Worm (Caenorhabditis elegans) whole organism, L1 larva: ENCODE results near the gene R05G6.9.

Experiments used
- C04F5.9 ChIP-seq: sonication (generic microtip); optimal IDR thresholded peaks from 2 replicates; lab custom pipeline; 2016; ENCODE audit warnings: missing genetic modification characterization, missing compliant biosample characterization
- C34B4.2 ChIP-seq: sonication (generic microtip); optimal IDR thresholded peaks from 2 replicates; lab custom pipeline; 2017; ENCODE audit warnings: mild to moderate bottlenecking, missing genetic modification characterization, missing compliant biosample characterization
- aha-1 ChIP-seq: fragments of 150-350 bp; optimal IDR thresholded peaks from 2 replicates; lab custom pipeline; 2014; ENCODE audit warnings: missing biosample characterization, missing genetic modification characterization
- alr-1 ChIP-seq: fragments of 200-800 bp; sonication (Bioruptor generic); optimal IDR thresholded peaks from 2 replicates; lab custom pipeline; 2018; ENCODE audit warnings: borderline replicate concordance, mild to moderate bottlenecking, missing genetic modification characterization, missing compliant biosample characterization
- aly-2 ChIP-seq: fragments of 150-350 bp; optimal IDR thresholded peaks from 2 replicates; lab custom pipeline; 2014; ENCODE audit warnings: missing biosample characterization, missing genetic modification characterization
- ama-1 ChIP-seq: fragments of 150-350 bp; optimal IDR thresholded peaks from 2 replicates; lab custom pipeline; 2014
- blmp-1 ChIP-seq: fragments of 150-350 bp; optimal IDR thresholded peaks from 2 replicates; lab custom pipeline; 2014; ENCODE audit warnings: missing biosample characterization, missing genetic modification characterization
- ceh-63 ChIP-seq: fragments of 200-800 bp; sonication (Bioruptor generic); optimal IDR thresholded peaks from 2 replicates; lab custom pipeline; 2018; ENCODE audit warnings: mild to moderate bottlenecking, missing genetic modification characterization, missing compliant biosample characterization
- ceh-8 ChIP-seq: fragments of 200-800 bp; sonication (Bioruptor generic); optimal IDR thresholded peaks from 2 replicates; lab custom pipeline; 2018; ENCODE audit warnings: mild to moderate bottlenecking, missing genetic modification characterization, moderate library complexity, missing compliant biosample characterization
- ceh-88 ChIP-seq: fragments of 200-800 bp; sonication (Bioruptor generic); IDR thresholded peaks from 2 replicates; pipeline ENCODE4 v1.3.6; 2022; ENCODE audit warnings: missing genetic modification characterization, missing compliant biosample characterization
- dpl-1 ChIP-seq, 3 experiments: fragments of 150-350 bp in 2 of 3; sonication (generic microtip) in 1 of 3; optimal IDR thresholded peaks; 2 replicates each; lab custom pipeline; 2014 to 2017; ENCODE audit warnings: missing biosample characterization in 3 of 3, missing genetic modification characterization in 3 of 3, missing genetic modification reagents in 3 of 3
- dsc-1 ChIP-seq: sonication (generic microtip); optimal IDR thresholded peaks from 2 replicates; lab custom pipeline; 2016; ENCODE audit warnings: mild to moderate bottlenecking, missing genetic modification characterization, missing compliant biosample characterization
- efl-1 ChIP-seq, 4 experiments: fragments of 150-350 bp; optimal IDR thresholded peaks in 3 of 4; peaks in 1 of 4; 1 replicate in 1 of 4; 2 replicates in 3 of 4; lab custom pipeline; 2014; ENCODE audit warnings: missing biosample characterization in 2 of 4, missing genetic modification characterization in 2 of 4, missing genetic modification reagents in 2 of 4
- elt-2 ChIP-seq: sonication (generic microtip); optimal IDR thresholded peaks from 2 replicates; lab custom pipeline; 2016; ENCODE audit warnings: missing genetic modification characterization, mild to moderate bottlenecking, inconsistent platforms, missing compliant biosample characterization, missing genetic modification reagents
- ets-5 ChIP-seq: fragments of 200-800 bp; sonication (Bioruptor generic); IDR thresholded peaks from 2 replicates; pipeline ENCODE4 v1.3.6; 2022; ENCODE audit warnings: missing genetic modification characterization, missing compliant biosample characterization
- fkh-4 ChIP-seq: sonication (generic microtip); optimal IDR thresholded peaks from 2 replicates; lab custom pipeline; 2016; ENCODE audit warnings: missing compliant biosample characterization, missing genetic modification characterization, borderline replicate concordance
- fos-1 ChIP-seq: fragments of 150-350 bp; optimal IDR thresholded peaks from 2 replicates; lab custom pipeline; 2014; ENCODE audit warnings: missing biosample characterization, missing genetic modification characterization
- grh-1 ChIP-seq: fragments of 200-800 bp; sonication (Bioruptor generic); IDR thresholded peaks from 2 replicates; pipeline ENCODE4 v1.3.6; 2022; ENCODE audit warnings: missing genetic modification reagents, missing genetic modification characterization, missing compliant biosample characterization
- hlh-17 ChIP-seq: fragments of 200-800 bp; sonication (Bioruptor generic); optimal IDR thresholded peaks from 2 replicates; lab custom pipeline; 2018; ENCODE audit warnings: missing genetic modification characterization, mild to moderate bottlenecking, missing compliant biosample characterization, moderate library complexity, borderline replicate concordance
- hpl-2 ChIP-seq: fragments of 150-350 bp; optimal IDR thresholded peaks from 2 replicates; lab custom pipeline; 2014; ENCODE audit warnings: missing biosample characterization, missing genetic modification reagents, missing genetic modification characterization
- irx-1 ChIP-seq: sonication (generic microtip); optimal IDR thresholded peaks from 2 replicates; lab custom pipeline; 2016; ENCODE audit warnings: missing genetic modification characterization, missing compliant biosample characterization
- lin-14 ChIP-seq: fragments of 200-800 bp; sonication (Bioruptor generic); optimal IDR thresholded peaks from 2 replicates; lab custom pipeline; 2018; ENCODE audit warnings: mild to moderate bottlenecking, missing genetic modification characterization, moderate library complexity, missing compliant biosample characterization
- lin-35 ChIP-seq, 2 experiments: fragments of 150-350 bp; optimal IDR thresholded peaks; 2 replicates each; lab custom pipeline; 2014; ENCODE audit warnings: missing biosample characterization in 2 of 2, missing genetic modification characterization in 2 of 2, missing genetic modification reagents in 2 of 2
- mef-2 ChIP-seq: fragments of 150-350 bp; optimal IDR thresholded peaks from 2 replicates; lab custom pipeline; 2014; ENCODE audit warnings: missing biosample characterization, missing genetic modification characterization
- mep-1 ChIP-seq: fragments of 150-350 bp; optimal IDR thresholded peaks from 2 replicates; lab custom pipeline; 2014; ENCODE audit warnings: missing biosample characterization, missing genetic modification characterization
- nhr-11 ChIP-seq: fragments of 150-350 bp; optimal IDR thresholded peaks from 2 replicates; lab custom pipeline; 2014; ENCODE audit warnings: missing biosample characterization, missing genetic modification characterization
- nhr-12 ChIP-seq: sonication (generic microtip); optimal IDR thresholded peaks from 2 replicates; lab custom pipeline; 2017; ENCODE audit warnings: missing biosample characterization, missing genetic modification characterization
- nhr-20 ChIP-seq: sonication (generic microtip); optimal IDR thresholded peaks from 2 replicates; lab custom pipeline; 2016; ENCODE audit warnings: mild to moderate bottlenecking, missing genetic modification characterization, missing compliant biosample characterization
- nhr-237 ChIP-seq: fragments of 150-350 bp; optimal IDR thresholded peaks from 2 replicates; lab custom pipeline; 2014; ENCODE audit warnings: missing biosample characterization, missing genetic modification characterization
- nhr-47 ChIP-seq: sonication (generic microtip); optimal IDR thresholded peaks from 2 replicates; lab custom pipeline; 2016; ENCODE audit warnings: mild to moderate bottlenecking, missing genetic modification characterization, moderate library complexity, missing compliant biosample characterization
- nhr-76 ChIP-seq: sonication (generic microtip); optimal IDR thresholded peaks from 2 replicates; lab custom pipeline; 2017; ENCODE audit warnings: missing biosample characterization, missing genetic modification characterization
- nhr-77 ChIP-seq: fragments of 150-350 bp; optimal IDR thresholded peaks from 2 replicates; lab custom pipeline; 2014; ENCODE audit warnings: missing biosample characterization, missing genetic modification characterization
- nhr-84 ChIP-seq: sonication (generic microtip); optimal IDR thresholded peaks from 2 replicates; lab custom pipeline; 2017; ENCODE audit warnings: missing biosample characterization, missing genetic modification characterization
- nhr-85 ChIP-seq: sonication (generic microtip); peaks from one replicate; lab custom pipeline; 2016; ENCODE audit warnings: missing genetic modification characterization, inconsistent platforms, missing compliant biosample characterization
- nhr-90 ChIP-seq: sonication (generic microtip); optimal IDR thresholded peaks from 2 replicates; lab custom pipeline; 2016; ENCODE audit warnings: mild to moderate bottlenecking, missing genetic modification characterization, missing compliant biosample characterization; ENCODE audit not compliant: poor library complexity
- pag-3 ChIP-seq: sonication (generic microtip); optimal IDR thresholded peaks from 2 replicates; lab custom pipeline; 2017; ENCODE audit warnings: missing genetic modification characterization, mild to moderate bottlenecking, missing compliant biosample characterization, antibody characterized with exemption, borderline replicate concordance; ENCODE audit not compliant: insufficient read depth
- pqm-1 ChIP-seq: sonication (generic microtip); optimal IDR thresholded peaks from 3 replicates; lab custom pipeline; 2017; ENCODE audit warnings: missing biosample characterization, missing genetic modification characterization
- rnt-1 ChIP-seq: sonication (generic microtip); optimal IDR thresholded peaks from 2 replicates; lab custom pipeline; 2016; ENCODE audit warnings: mild to moderate bottlenecking, missing genetic modification characterization, moderate library complexity, missing compliant biosample characterization
- snpc-4 ChIP-seq: fragments of 150-350 bp; optimal IDR thresholded peaks from 2 replicates; lab custom pipeline; 2014; ENCODE audit warnings: missing biosample characterization, missing genetic modification characterization
- snu-23 ChIP-seq: sonication (generic microtip); optimal IDR thresholded peaks from 2 replicates; lab custom pipeline; 2016; ENCODE audit warnings: missing genetic modification characterization, missing compliant biosample characterization
- sup-37 ChIP-seq: fragments of 200-800 bp; sonication (Bioruptor generic); optimal IDR thresholded peaks from 2 replicates; lab custom pipeline; 2018; ENCODE audit warnings: mild to moderate bottlenecking, missing genetic modification characterization, missing compliant biosample characterization
- tbx-2 ChIP-seq: sonication (generic microtip); optimal IDR thresholded peaks from 2 replicates; lab custom pipeline; 2016; ENCODE audit warnings: missing genetic modification characterization, missing compliant biosample characterization
- tlp-1 ChIP-seq: fragments of 150-350 bp; optimal IDR thresholded peaks from 2 replicates; lab custom pipeline; 2014; ENCODE audit warnings: missing biosample characterization, missing genetic modification characterization
- unc-130 ChIP-seq: fragments of 150-350 bp; optimal IDR thresholded peaks from 2 replicates; lab custom pipeline; 2017; ENCODE audit warnings: missing biosample characterization, missing genetic modification characterization, inconsistent platforms
- unc-86 ChIP-seq: sonication (generic microtip); optimal IDR thresholded peaks from 2 replicates; lab custom pipeline; 2016; ENCODE audit warnings: missing genetic modification characterization, missing compliant biosample characterization
- ztf-4 ChIP-seq: fragments of 150-350 bp; optimal IDR thresholded peaks from 2 replicates; lab custom pipeline; 2014; ENCODE audit warnings: missing biosample characterization, missing genetic modification characterization

R05G6.9 gene

DNA sequence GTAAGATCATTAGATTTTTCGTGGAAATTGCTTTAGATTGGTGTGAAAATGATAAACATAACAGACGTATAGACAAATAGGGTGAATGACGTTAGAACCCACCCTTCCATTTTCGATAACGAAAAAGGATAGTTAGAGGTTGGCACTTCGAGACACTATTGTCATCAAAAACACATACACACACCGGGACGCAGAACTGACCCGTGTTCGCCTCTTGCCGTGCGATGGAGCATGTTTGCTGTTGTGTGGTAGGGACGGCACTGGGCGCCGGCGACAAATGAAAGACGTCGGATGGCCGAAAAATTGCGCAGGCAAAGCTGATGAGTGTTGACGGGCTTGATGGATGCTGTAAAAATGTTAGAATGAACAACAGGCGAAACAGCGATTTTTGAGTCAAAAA, 33.8 kb upstream of the R05G6.9 start (continued):
- TF ChIP-seq fkh-4, result no peak
- TF ChIP-seq unc-130 (tag; lab: Kevin White, UChicago), result no peak
- no peak for TF ChIP-seq nhr-85
- TF ChIP-seq nhr-84, result no peak
- no peak for TF ChIP-seq nhr-11 (tag; lab: Kevin White, UChicago)
- TF ChIP-seq efl-1 (optimal IDR thresholded peaks at IDR 0.05; lab: Kevin White, UChicago), result peak; percentile 13 to 46
- peak in 1 of 2 experiments; percentile 45 for TF ChIP-seq efl-1 (GFP tag; optimal IDR thresholded peaks at IDR 0.05 in 1 of 2; lab: Kevin White, UChicago)
- TF ChIP-seq aly-2 (tag; lab: Kevin White, UChicago), result no peak
- TF ChIP-seq snu-23, result peak; percentile 27
- no peak for TF ChIP-seq ceh-63
- peak; percentile 22 to 53 for TF ChIP-seq lin-35 (GFP tag; optimal IDR thresholded peaks at IDR 0.05; lab: Kevin White, UChicago)
- no peak for TF ChIP-seq ztf-4 (tag; lab: Kevin White, UChicago)
- TF ChIP-seq hlh-17, result no peak
- no peak for TF ChIP-seq grh-1 (GFP tag; lab: Robert Waterston, UW)
- TF ChIP-seq irx-1, result no peak
- no peak for TF ChIP-seq ceh-88 (GFP tag; lab: Robert Waterston, UW)
- TF ChIP-seq ceh-8 (GFP tag; lab: Kevin White, UChicago), result no peak
- no peak for TF ChIP-seq blmp-1 (tag; lab: Kevin White, UChicago)
- no peak for TF ChIP-seq fos-1 (tag; lab: Kevin White, UChicago)
- no peak for TF ChIP-seq alr-1 (tag; lab: Kevin White, UChicago)
- no peak for TF ChIP-seq nhr-47
- no peak for TF ChIP-seq aha-1 (tag; lab: Kevin White, UChicago)
- no peak for TF ChIP-seq pqm-1 (tag; lab: Kevin White, UChicago)
- no peak for TF ChIP-seq nhr-76 (tag; lab: Kevin White, UChicago)
- TF ChIP-seq mef-2, result no peak
- TF ChIP-seq nhr-237, result no peak
- TF ChIP-seq unc-86 (tag; lab: Kevin White, UChicago), result no peak
- TF ChIP-seq ama-1, result no peak
- no peak for TF ChIP-seq elt-2 (tag; lab: Kevin White, UChicago)
- no peak for TF ChIP-seq C34B4.2 (tag; lab: Kevin White, UChicago)
- TF ChIP-seq nhr-12 (tag; lab: Kevin White, UChicago), result no peak
- TF ChIP-seq lin-14, result peak; percentile 84
- TF ChIP-seq nhr-20 (tag; lab: Kevin White, UChicago), result no peak
- no peak for TF ChIP-seq nhr-90 (tag; lab: Kevin White, UChicago)
- no peak for TF ChIP-seq hpl-2 (GFP tag; lab: Kevin White, UChicago)
- no peak for TF ChIP-seq nhr-77
- no peak for TF ChIP-seq tbx-2
- no peak for TF ChIP-seq tlp-1 (tag; lab: Kevin White, UChicago)
- TF ChIP-seq ets-5 (GFP tag; lab: Robert Waterston, UW), result no peak
- TF ChIP-seq C04F5.9 (tag; lab: Kevin White, UChicago), result no peak
- TF ChIP-seq sup-37 (GFP tag; lab: Kevin White, UChicago), result no peak

DNA sequence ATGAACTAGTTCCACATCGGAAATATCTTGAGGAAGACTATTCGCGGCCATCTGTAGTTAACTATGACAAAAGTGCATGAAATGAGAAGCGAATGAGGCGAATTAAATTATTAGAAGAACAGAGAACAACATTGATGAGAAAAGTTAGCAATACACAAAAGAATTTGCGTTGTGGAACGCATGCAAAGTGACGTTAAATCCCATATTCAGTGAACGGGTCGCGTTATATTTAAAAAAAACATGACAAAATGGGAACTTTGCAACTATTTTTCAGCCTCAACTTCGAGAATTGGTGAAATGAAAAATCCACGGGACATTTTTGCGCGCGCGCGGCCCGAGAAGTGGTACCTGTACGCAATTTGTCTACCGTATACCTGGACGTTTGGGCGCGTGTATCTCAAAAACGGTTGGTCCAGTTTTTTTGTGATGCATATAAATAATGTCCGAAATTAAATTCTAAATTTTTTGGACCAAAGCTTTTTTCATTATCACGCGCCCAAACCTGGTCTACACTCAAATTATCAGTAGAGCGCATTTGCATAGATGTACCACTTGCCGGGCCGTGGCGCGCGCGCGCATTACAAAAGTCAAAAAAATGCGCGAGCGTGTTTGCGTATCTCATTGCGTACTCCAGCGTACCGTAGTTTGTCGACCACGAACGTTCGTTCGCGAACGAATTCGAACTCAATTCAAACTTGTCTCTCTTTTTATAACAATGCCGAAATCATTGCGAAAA, 31.9 kb upstream of the R05G6.9 start, which contains the start of the genes cdd-2 and oef-1:
Gene cdd-2 (minus strand): TSS at position 51 of the 736 bp plus-strand sequence.
Gene oef-1 (plus strand): TSS at position 575 of the 736 bp plus-strand sequence.
- TF ChIP-seq pqm-1 (tag; lab: Kevin White, UChicago) (no peak), ztf-4 (tag; lab: Kevin White, UChicago) (no peak), rnt-1 (tag; lab: Kevin White, UChicago) (no peak), ceh-63 (no peak), snpc-4 (no peak), nhr-237 (no peak), pag-3 (tag; lab: Kevin White, UChicago) (no peak), aha-1 (tag; lab: Kevin White, UChicago) (no peak), mep-1 (tag; lab: Kevin White, UChicago) (no peak), snu-23 (no peak), dpl-1 (GFP tag; optimal IDR thresholded peaks at IDR 0.05; lab: Kevin White, UChicago) (no peak), dsc-1 (no peak), ceh-88 (GFP tag; lab: Robert Waterston, UW) (no peak), ets-5 (GFP tag; lab: Robert Waterston, UW) (no peak)
